Fruit fly (Drosophila melanogaster): ENCODE data around the gene CG6985.
A peak's percentile ranks its signal among the peaks of the same experiment; 100 is the strongest.

The CG6985 gene

DNA sequence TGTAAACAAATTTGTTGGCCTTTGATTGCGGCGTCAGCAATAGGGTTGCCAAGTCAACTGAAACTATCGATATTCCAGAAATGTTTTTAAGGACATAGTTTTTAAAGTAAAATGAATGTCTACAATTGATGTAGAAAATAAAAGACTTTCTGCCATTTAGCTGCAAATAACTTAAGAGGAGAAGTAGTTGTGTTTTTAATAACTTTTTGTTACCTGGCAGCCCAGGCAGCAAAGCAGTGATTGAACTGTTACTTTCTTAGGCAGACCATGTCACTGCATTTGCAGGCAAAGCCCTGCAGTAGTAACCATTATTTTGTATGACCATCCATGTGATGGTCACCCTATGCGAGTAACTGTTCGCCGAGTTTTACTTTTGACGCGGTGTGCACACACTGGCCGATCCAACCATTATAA, 9.6 kb downstream of the CG6985 start, which contains the start of the genes rumi, CG7029 and Usp12-46 (continued):
- TF ChIP-seq cwo (GFP tag; optimal IDR thresholded peaks at IDR 0.05) (peak; percentile 57), danr (GFP tag; IDR thresholded peaks at IDR 0.05) (peak; percentile 53; the same call in 1 of the 2 replicates), CG42726 (GFP tag; IDR thresholded peaks at IDR 0.05; ENCODE audit: partially characterized antibody) (peak; percentile 44; the same call in 1 of the 2 replicates), CG7745 (tag; optimal IDR thresholded peaks at IDR 0.05) (no peak), sens-2 (GFP tag; IDR thresholded peaks at IDR 0.05) (peak; percentile 77; the same call in 1 of the 2 replicates), lab (GFP tag; optimal IDR thresholded peaks at IDR 0.05) (peak; percentile 90), nau (GFP tag; optimal IDR thresholded peaks at IDR 0.05) (no peak), trem (tag; optimal IDR thresholded peaks at IDR 0.05) (peak; percentile 83), Hmr (GFP tag; optimal IDR thresholded peaks at IDR 0.05) (peak; percentile 83), NK7.1 (GFP tag; optimal IDR thresholded peaks at IDR 0.05) (peak; percentile 81), lbe (GFP tag; optimal IDR thresholded peaks at IDR 0.05) (peak; percentile 79), CG10565 (GFP tag; optimal IDR thresholded peaks at IDR 0.05) (peak; percentile 56), CG9437 (GFP tag; optimal IDR thresholded peaks at IDR 0.05) (peak; percentile 57), Bdp1 (GFP tag; optimal IDR thresholded peaks at IDR 0.05) (peak; percentile 82), CG10462 (GFP tag; optimal IDR thresholded peaks at IDR 0.05) (peak; percentile 73), Spps (tag; optimal IDR thresholded peaks at IDR 0.05) (peak; percentile 67), CG6765 (GFP tag; optimal IDR thresholded peaks at IDR 0.05) (peak; percentile 63), MBD-R2 (GFP tag; IDR thresholded peaks at IDR 0.05) (peak; percentile 92), btn (GFP tag; optimal IDR thresholded peaks at IDR 0.05) (peak; percentile 72), CG12104 (GFP tag; optimal IDR thresholded peaks at IDR 0.05) (peak; percentile 20), pzg (GFP tag; optimal IDR thresholded peaks at IDR 0.05) (peak; percentile 90), prd (optimal IDR thresholded peaks at IDR 0.05) (no peak), prd (GFP tag; IDR thresholded peaks at IDR 0.05) (peak; percentile 90), jumu (GFP tag; optimal IDR thresholded peaks at IDR 0.05) (peak; percentile 94), unpg (GFP tag; optimal IDR thresholded peaks at IDR 0.05) (peak; percentile 89), CG3163 (GFP tag; optimal IDR thresholded peaks at IDR 0.05) (peak; percentile 81), CG11456 (GFP tag; IDR thresholded peaks at IDR 0.05) (peak; percentile 86), dpn (GFP tag; optimal IDR thresholded peaks at IDR 0.05) (peak; percentile 85 to 92), Bteb2 (GFP tag; optimal IDR thresholded peaks at IDR 0.05) (peak; percentile 90), Myb (GFP tag; optimal IDR thresholded peaks at IDR 0.05) (peak; percentile 80), Chrac-16 (GFP tag; optimal IDR thresholded peaks at IDR 0.05) (peak; percentile 89), Abd-B (GFP tag; optimal IDR thresholded peaks at IDR 0.05) (peak; percentile 84), stc (GFP tag; IDR thresholded peaks at IDR 0.05) (peak; percentile 78), Atf-2 (GFP tag; optimal IDR thresholded peaks at IDR 0.05) (peak; percentile 87), zen2 (GFP tag; IDR thresholded peaks at IDR 0.05; ENCODE audit: partially characterized antibody) (peak; percentile 49; the same call in 1 of the 3 replicates), odd (GFP tag; optimal IDR thresholded peaks at IDR 0.05) (no peak), CG1647 (GFP tag; optimal IDR thresholded peaks at IDR 0.05) (peak; percentile 90), CG15514 (GFP tag; optimal IDR thresholded peaks at IDR 0.05) (peak; percentile 73), CG10431 (GFP tag; optimal IDR thresholded peaks at IDR 0.05) (peak; percentile 64), row (GFP tag; IDR thresholded peaks at IDR 0.05) (peak; percentile 97), luna (GFP tag; optimal IDR thresholded peaks at IDR 0.05) (peak; percentile 75), gsb (GFP tag; IDR thresholded peaks at IDR 0.05) (peak; percentile 46; the same call in 1 of the 2 replicates), CG17612 (GFP tag; IDR thresholded peaks at IDR 0.05) (peak; percentile 62; the same call in 1 of the 2 replicates), CG12155 (GFP tag; optimal IDR thresholded peaks at IDR 0.05) (peak; percentile 88), scrt (GFP tag; optimal IDR thresholded peaks at IDR 0.05) (peak; percentile 79), CG17328 (GFP tag; IDR thresholded peaks at IDR 0.05) (peak; percentile 90), chn (GFP tag; optimal IDR thresholded peaks at IDR 0.05) (peak; percentile 90), CG8359 (GFP tag; optimal IDR thresholded peaks at IDR 0.05; ENCODE audit: borderline replicate concordance) (peak; percentile 32), tx (GFP tag; optimal IDR thresholded peaks at IDR 0.05) (peak; percentile 85), CG8765 (GFP tag; IDR thresholded peaks at IDR 0.05) (peak; percentile 82), CG11723 (GFP tag; optimal IDR thresholded peaks at IDR 0.05) (peak; percentile 59)
